Worm (Caenorhabditis elegans) whole organism, young adult: ENCODE measurements around the gene T26A8.3.

ENCODE experiments used
- B0035.1 ChIP-seq: sonication (generic microtip); optimal IDR thresholded peaks from 2 replicates; lab custom pipeline; 2016; ENCODE audit warnings: missing genetic modification characterization, mild to moderate bottlenecking, missing compliant biosample characterization, missing genotype, missing genetic modification reagents
- B0336.3 ChIP-seq: fragments of 200-800 bp; sonication (Bioruptor generic); IDR thresholded peaks from 2 replicates; pipeline ENCODE4 v1.3.6; 2022; ENCODE audit warnings: missing genetic modification characterization, missing compliant biosample characterization
- C06A6.2 ChIP-seq: fragments of 200-800 bp; sonication (Bioruptor generic); conservative IDR thresholded peaks from 2 replicates; pipeline ENCODE4 v1.3.6; 2022; ENCODE audit warnings: missing genetic modification characterization, missing compliant biosample characterization
- D2030.7 ChIP-seq: fragments of 200-800 bp; sonication (Bioruptor generic); IDR thresholded peaks from 2 replicates; pipeline ENCODE4 v1.3.6; 2022; ENCODE audit warnings: missing genetic modification reagents, missing genetic modification characterization, missing compliant biosample characterization
- F22D6.2 ChIP-seq: sonication (generic microtip); optimal IDR thresholded peaks from 2 replicates; lab custom pipeline; 2016; ENCODE audit warnings: mild to moderate bottlenecking, missing genetic modification characterization, missing compliant biosample characterization
- F33H1.4 ChIP-seq: fragments of 200-800 bp; sonication (Bioruptor generic); IDR thresholded peaks from 2 replicates; pipeline ENCODE4 v1.3.6; 2022; ENCODE audit warnings: missing genetic modification reagents, missing genetic modification characterization, missing compliant biosample characterization
- F37B4.10 ChIP-seq: fragments of 200-800 bp; sonication (Bioruptor generic); IDR thresholded peaks from 2 replicates; pipeline ENCODE4 v1.3.6; 2022; ENCODE audit warnings: missing genetic modification characterization, missing compliant biosample characterization
- F57A8.1 ChIP-seq: fragments of 200-800 bp; sonication (Bioruptor generic); optimal IDR thresholded peaks from 2 replicates; lab custom pipeline; 2018; ENCODE audit warnings: mild to moderate bottlenecking, missing genetic modification characterization, moderate library complexity, missing compliant biosample characterization
- K11D2.4 ChIP-seq: fragments of 200-800 bp; sonication (Bioruptor generic); IDR thresholded peaks from 2 replicates; pipeline ENCODE4 v1.3.6; 2022; ENCODE audit warnings: missing genetic modification reagents, missing genetic modification characterization, missing compliant biosample characterization
- atf-7 ChIP-seq: sonication (generic microtip); optimal IDR thresholded peaks from 2 replicates; lab custom pipeline; 2017; ENCODE audit warnings: mild to moderate bottlenecking, missing genetic modification characterization, missing compliant biosample characterization
- attf-6 ChIP-seq: fragments of 200-800 bp; sonication (Bioruptor generic); IDR thresholded peaks from 2 replicates; pipeline ENCODE4 v1.3.6; 2022; ENCODE audit warnings: missing genetic modification reagents, missing genetic modification characterization, missing compliant biosample characterization
- ceh-27 ChIP-seq: fragments of 200-800 bp; sonication (Bioruptor generic); optimal IDR thresholded peaks from 2 replicates; lab custom pipeline; 2018; ENCODE audit warnings: mild to moderate bottlenecking, missing genetic modification characterization, moderate library complexity, missing compliant biosample characterization
- ceh-40 ChIP-seq: fragments of 200-800 bp; sonication (Bioruptor generic); IDR thresholded peaks from 2 replicates; pipeline ENCODE4 v1.3.6; 2022; ENCODE audit warnings: missing genetic modification characterization, missing compliant biosample characterization
- ceh-79 ChIP-seq: sonication (generic microtip); optimal IDR thresholded peaks from 2 replicates; lab custom pipeline; 2017; ENCODE audit warnings: mild to moderate bottlenecking, missing genetic modification characterization, missing compliant biosample characterization
- ceh-91 ChIP-seq: fragments of 200-800 bp; sonication (Bioruptor generic); IDR thresholded peaks from 2 replicates; pipeline ENCODE4 v1.3.6; 2022; ENCODE audit warnings: missing genetic modification reagents, missing genetic modification characterization, missing compliant biosample characterization
- chd-7 ChIP-seq: sonication (generic microtip); optimal IDR thresholded peaks from 2 replicates; lab custom pipeline; 2016; ENCODE audit warnings: mild to moderate bottlenecking, missing genetic modification characterization, moderate library complexity, missing compliant biosample characterization
- ets-4 ChIP-seq: fragments of 200-800 bp; sonication (Bioruptor generic); optimal IDR thresholded peaks from 2 replicates; lab custom pipeline; 2018; ENCODE audit warnings: mild to moderate bottlenecking, missing genetic modification characterization, missing compliant biosample characterization
- gei-17 ChIP-seq: fragments of 200-800 bp; sonication (Bioruptor generic); optimal IDR thresholded peaks from 2 replicates; lab custom pipeline; 2018; ENCODE audit warnings: mild to moderate bottlenecking, missing genetic modification characterization, missing compliant biosample characterization
- hmg-1.2 ChIP-seq: fragments of 200-800 bp; sonication (Bioruptor generic); IDR thresholded peaks from 2 replicates; pipeline ENCODE4 v1.3.6; 2022; ENCODE audit warnings: missing genetic modification reagents, missing genetic modification characterization, missing compliant biosample characterization
- hrde-1 ChIP-seq: sonication (generic microtip); optimal IDR thresholded peaks from 2 replicates; lab custom pipeline; 2016; ENCODE audit warnings: missing genetic modification characterization, mild to moderate bottlenecking, missing compliant biosample characterization, moderate library complexity, missing genotype, missing genetic modification reagents, borderline replicate concordance
- let-607 ChIP-seq, 2 experiments: fragments of 200-800 bp in 1 of 2; sonication (Bioruptor generic) in 1 of 2; sonication (generic microtip) in 1 of 2; optimal IDR thresholded peaks; 2 replicates each; lab custom pipeline; 2016 to 2018; ENCODE audit warnings: mild to moderate bottlenecking in 2 of 2, missing compliant biosample characterization in 2 of 2, missing genetic modification characterization in 2 of 2, moderate library complexity in 2 of 2, missing genotype in 1 of 2
- lsy-27 ChIP-seq: sonication (generic microtip); optimal IDR thresholded peaks from 2 replicates; lab custom pipeline; 2017; ENCODE audit warnings: missing genetic modification characterization, mild to moderate bottlenecking, missing compliant biosample characterization, antibody characterized with exemption, missing genotype, borderline replicate concordance; ENCODE audit not compliant: insufficient read depth
- madf-10 ChIP-seq: sonication (generic microtip); optimal IDR thresholded peaks from 2 replicates; lab custom pipeline; 2016; ENCODE audit warnings: mild to moderate bottlenecking, missing genetic modification characterization, missing compliant biosample characterization
- madf-3 ChIP-seq: fragments of 200-800 bp; sonication (Bioruptor generic); IDR thresholded peaks from 2 replicates; pipeline ENCODE4 v1.3.6; 2022; ENCODE audit warnings: missing genetic modification reagents, missing genetic modification characterization, missing compliant biosample characterization
- madf-6 ChIP-seq: fragments of 200-800 bp; sonication (Bioruptor generic); IDR thresholded peaks from 2 replicates; pipeline ENCODE4 v1.3.6; 2022; ENCODE audit warnings: missing genetic modification reagents, missing genetic modification characterization, missing compliant biosample characterization
- madf-8 ChIP-seq: fragments of 200-800 bp; sonication (Bioruptor generic); conservative IDR thresholded peaks from 2 replicates; pipeline ENCODE4 v1.3.6; 2022; ENCODE audit warnings: missing genetic modification reagents, missing genetic modification characterization, missing compliant biosample characterization
- mxl-1 ChIP-seq: sonication (generic microtip); optimal IDR thresholded peaks from 2 replicates; lab custom pipeline; 2016; ENCODE audit warnings: missing genetic modification characterization, missing compliant biosample characterization
- nfya-1 ChIP-seq: sonication (generic microtip); optimal IDR thresholded peaks from 2 replicates; lab custom pipeline; 2017; ENCODE audit warnings: antibody characterized with exemption, missing compliant biosample characterization, missing genetic modification characterization, borderline replicate concordance; ENCODE audit not compliant: insufficient read depth
- nfyb-1 ChIP-seq: fragments of 200-800 bp; sonication (Bioruptor generic); IDR thresholded peaks from 2 replicates; pipeline ENCODE4 v1.3.6; 2022; ENCODE audit warnings: missing genetic modification reagents, missing genetic modification characterization, missing compliant biosample characterization
- nhr-120 ChIP-seq: fragments of 200-800 bp; sonication (Bioruptor generic); IDR thresholded peaks from 2 replicates; pipeline ENCODE4 v1.3.6; 2022; ENCODE audit warnings: missing genetic modification characterization, missing compliant biosample characterization
- nhr-80 ChIP-seq: sonication (generic microtip); optimal IDR thresholded peaks from 2 replicates; lab custom pipeline; 2016; ENCODE audit warnings: missing genetic modification characterization, missing compliant biosample characterization
- repo-1 ChIP-seq: sonication (generic microtip); optimal IDR thresholded peaks from 2 replicates; lab custom pipeline; 2017; ENCODE audit warnings: mild to moderate bottlenecking, missing genetic modification characterization, missing compliant biosample characterization
- tbp1 ChIP-seq: fragments of 200-800 bp; sonication (Bioruptor generic); optimal IDR thresholded peaks from 2 replicates; lab custom pipeline; 2018; ENCODE audit warnings: mild to moderate bottlenecking, missing genetic modification characterization, missing compliant biosample characterization
- unc-62 ChIP-seq: fragments of 150-350 bp; optimal IDR thresholded peaks from 2 replicates; lab custom pipeline; 2014; ENCODE audit warnings: missing biosample characterization, missing genetic modification reagents, missing genetic modification characterization
- ztf-26 ChIP-seq: sonication (generic microtip); optimal IDR thresholded peaks from 2 replicates; lab custom pipeline; 2017; ENCODE audit warnings: missing genetic modification characterization, missing compliant biosample characterization
- ztf-3 ChIP-seq: fragments of 200-800 bp; sonication (Bioruptor generic); optimal IDR thresholded peaks from 2 replicates; lab custom pipeline; 2018; ENCODE audit warnings: mild to moderate bottlenecking, missing genetic modification characterization, missing compliant biosample characterization
- ztf-6 ChIP-seq: fragments of 200-800 bp; sonication (Bioruptor generic); IDR thresholded peaks from 2 replicates; pipeline ENCODE4 v1.3.6; 2022; ENCODE audit warnings: missing genetic modification reagents, missing genetic modification characterization, missing compliant biosample characterization

T26A8.3 gene

ce11 chrIV:8453178-8453577, 26.7 kb upstream of the T26A8.3 start:
- no peak for TF ChIP-seq F37B4.10 (GFP tag; lab: Robert Waterston, UW)
- no peak for TF ChIP-seq lsy-27
- TF ChIP-seq nhr-120 (GFP tag; lab: Robert Waterston, UW), result no peak
- no peak for TF ChIP-seq ceh-40 (GFP tag; lab: Robert Waterston, UW)
- no peak for TF ChIP-seq attf-6 (GFP tag; lab: Robert Waterston, UW)
- no peak for TF ChIP-seq ceh-91 (GFP tag; lab: Robert Waterston, UW)
- 0 out of 2 replicates have a peak, but pooled peaks have one; percentile 25 for TF ChIP-seq nfyb-1 (GFP tag; lab: Robert Waterston, UW)
- TF ChIP-seq ztf-3 (GFP tag; lab: Kevin White, UChicago), result no peak
- TF ChIP-seq ceh-27 (GFP tag; lab: Kevin White, UChicago), result no peak
- TF ChIP-seq tbp1, result peak; percentile 25
- no peak for TF ChIP-seq hmg-1.2 (GFP tag; lab: Robert Waterston, UW)
- TF ChIP-seq D2030.7 (GFP tag; lab: Robert Waterston, UW), result no peak
- no peak for TF ChIP-seq K11D2.4 (GFP tag; lab: Robert Waterston, UW)
- TF ChIP-seq B0336.3 (GFP tag; lab: Robert Waterston, UW), result no peak
- TF ChIP-seq repo-1 (tag; lab: Kevin White, UChicago), result no peak
- TF ChIP-seq F22D6.2, result no peak
- no peak for TF ChIP-seq madf-8
- TF ChIP-seq madf-10, result no peak
- no peak for TF ChIP-seq unc-62
- TF ChIP-seq madf-6 (GFP tag; lab: Robert Waterston, UW), result no peak
- no peak for TF ChIP-seq C06A6.2
- no peak for TF ChIP-seq F57A8.1
- TF ChIP-seq ceh-79 (tag; lab: Kevin White, UChicago), result no peak
- TF ChIP-seq chd-7 (tag; lab: Kevin White, UChicago), result no peak
- TF ChIP-seq nfya-1, result no peak
- TF ChIP-seq ets-4 (GFP tag; lab: Kevin White, UChicago), result no peak
- no peak for TF ChIP-seq ztf-26 (tag; lab: Kevin White, UChicago)
- no peak for TF ChIP-seq B0035.1 (tag; lab: Kevin White, UChicago)
- TF ChIP-seq madf-3 (GFP tag; lab: Robert Waterston, UW), result no peak
- no peak for TF ChIP-seq hrde-1
- TF ChIP-seq ztf-6 (GFP tag; lab: Robert Waterston, UW), result no peak
- TF ChIP-seq atf-7 (tag; lab: Kevin White, UChicago), result peak; percentile 26
- peak in 1 of 2 experiments; percentile 48 for TF ChIP-seq let-607 (tag; optimal IDR thresholded peaks at IDR 0.05; lab: Kevin White, UChicago)
- peak; percentile 86 for TF ChIP-seq nhr-80 (tag; lab: Kevin White, UChicago)
- no peak for TF ChIP-seq F33H1.4 (GFP tag; lab: Robert Waterston, UW)

- peak; percentile 31 for TF ChIP-seq nhr-80 (tag; lab: Kevin White, UChicago)
- no peak for TF ChIP-seq mxl-1 (tag; lab: Kevin White, UChicago)
- TF ChIP-seq, all 124 proteins: peak for 1
These were observed 25.3 kb upstream of the T26A8.3 start, which contains the start of gene eppl-1 for ce11 chrIV:8451709-8452248. Gene eppl-1, minus strand, starts transcription at chrIV:8451759.

- TF ChIP-seq nhr-80 (tag; lab: Kevin White, UChicago), result peak; percentile 56
- TF ChIP-seq gei-17 (GFP tag; lab: Kevin White, UChicago), result no peak
These were observed 24.1 kb upstream of the T26A8.3 start for ce11 chrIV:8450534-8450933.
